Worm (Caenorhabditis elegans) whole organism, L1 larva: ENCODE data around the gene rict-1.

ENCODE experiments used
- ets-5 ChIP-seq: fragments of 200-800 bp; sonication (Bioruptor generic); IDR thresholded peaks from 2 replicates; pipeline ENCODE4 v1.3.6; 2022; ENCODE audit warnings: missing genetic modification characterization, missing compliant biosample characterization
- hlh-4 ChIP-seq: sonication (generic microtip); optimal IDR thresholded peaks from 2 replicates; lab custom pipeline; 2016; ENCODE audit warnings: mild to moderate bottlenecking, missing genetic modification characterization, missing compliant biosample characterization
- unc-30 ChIP-seq: sonication (generic microtip); optimal IDR thresholded peaks from 2 replicates; lab custom pipeline; 2017; ENCODE audit warnings: missing biosample characterization, missing genetic modification characterization

DNA sequence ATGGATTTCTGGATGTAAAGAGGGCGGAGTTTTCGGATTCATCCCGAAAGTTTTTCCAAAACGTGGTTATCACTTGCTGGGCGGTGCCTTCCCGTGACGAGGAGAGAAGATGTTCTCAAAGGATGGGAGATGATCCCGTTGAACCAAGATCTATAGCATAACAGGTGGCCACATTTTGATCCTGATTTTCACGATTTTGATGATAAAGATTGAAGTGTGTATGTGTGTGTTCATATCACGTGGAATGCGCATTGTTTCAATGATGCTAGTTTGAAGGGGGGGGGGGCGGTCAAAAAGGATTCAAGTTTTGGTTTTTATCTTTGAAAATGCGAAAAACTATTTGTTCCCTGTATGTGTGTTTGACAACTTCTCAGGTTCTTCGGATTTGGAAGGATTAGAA, 28.6 kb upstream of the rict-1 start, which contains the start of gene mltn-1:
- TF ChIP-seq ets-5 (no peak), unc-30 (no peak), hlh-4 (tag; lab: Kevin White, UChicago) (no peak)
